Worm (Caenorhabditis elegans) whole organism, L1 larva: ENCODE results near the gene C49F8.3.

Experiments used
- C04F5.9 ChIP-seq: sonication (generic microtip); optimal IDR thresholded peaks from 2 replicates; lab custom pipeline; 2016; ENCODE audit warnings: missing genetic modification characterization, missing compliant biosample characterization
- F16B12.6 ChIP-seq: fragments of 150-350 bp; optimal IDR thresholded peaks from 2 replicates; lab custom pipeline; 2014; ENCODE audit warnings: missing biosample characterization, missing genetic modification characterization
- ama-1 ChIP-seq: fragments of 150-350 bp; optimal IDR thresholded peaks from 2 replicates; lab custom pipeline; 2014
- ceh-90 ChIP-seq: sonication (generic microtip); optimal IDR thresholded peaks from 2 replicates; lab custom pipeline; 2016; ENCODE audit warnings: missing genetic modification characterization, missing compliant biosample characterization
- ces-1 ChIP-seq: fragments of 150-350 bp; optimal IDR thresholded peaks from 2 replicates; lab custom pipeline; 2014; ENCODE audit warnings: missing biosample characterization, missing genetic modification reagents, missing genetic modification characterization
- skn-1 ChIP-seq: fragments of 150-350 bp; optimal IDR thresholded peaks from 2 replicates; lab custom pipeline; 2014; ENCODE audit warnings: missing biosample characterization, missing genetic modification characterization
- sox-4 ChIP-seq: sonication (generic microtip); optimal IDR thresholded peaks from 2 replicates; lab custom pipeline; 2016; ENCODE audit warnings: missing genetic modification characterization, missing compliant biosample characterization
- ztf-11 ChIP-seq, 2 experiments: sonication (generic microtip); optimal IDR thresholded peaks; 2 replicates each; lab custom pipeline; 2016 to 2017; ENCODE audit warnings: missing genetic modification characterization in 2 of 2, missing biosample characterization in 1 of 2, missing compliant biosample characterization in 1 of 2

- TF ChIP-seq ztf-11 (tag; optimal IDR thresholded peaks at IDR 0.05; lab: Kevin White, UChicago) (no peak), F16B12.6 (tag; lab: Kevin White, UChicago) (no peak), sox-4 (tag; lab: Kevin White, UChicago) (no peak), C04F5.9 (no peak), ama-1 (lab: Kevin White, UChicago) (no peak), ces-1 (no peak), ceh-90 (no peak), skn-1 (no peak)
Observed at ce11 chrX:13339029-13339626, 48.2 kb downstream of the C49F8.3 start.
